Fruit fly (Drosophila melanogaster) whole organism, embryonic: ENCODE results near the gene jhamt.

Experiments
- ATbp ChIP-seq: fragments of 200-800 bp; sonication (Bioruptor generic); optimal IDR thresholded peaks from 2 replicates; lab custom pipeline; 2017; ENCODE audit warnings: missing biosample characterization, mild to moderate bottlenecking, missing genetic modification characterization, missing genetic modification reagents
- Adf1 ChIP-seq: fragments of 200-800 bp; sonication (Bioruptor generic); IDR thresholded peaks from 2 replicates; pipeline ENCODE4 v1.3.6; 2022; ENCODE audit warnings: missing biosample characterization, missing genetic modification characterization
- CG10267 ChIP-seq: fragments of 200-800 bp; sonication (Bioruptor generic); optimal IDR thresholded peaks from 2 replicates; lab custom pipeline; 2018; ENCODE audit warnings: missing biosample characterization, mild to moderate bottlenecking, missing genetic modification characterization, moderate library complexity
- CG12071 ChIP-seq: fragments of 200-800 bp; sonication (Bioruptor generic); optimal IDR thresholded peaks from 3 replicates; lab custom pipeline; 2018; ENCODE audit warnings: missing biosample characterization, mild to moderate bottlenecking, missing genetic modification characterization
- CG12391 ChIP-seq: fragments of 200-800 bp; sonication (Bioruptor generic); optimal IDR thresholded peaks from 3 replicates; lab custom pipeline; 2018; ENCODE audit warnings: missing biosample characterization, mild to moderate bottlenecking, missing genetic modification characterization, moderate library complexity
- CG12659 ChIP-seq: fragments of 200-800 bp; sonication (Bioruptor generic); optimal IDR thresholded peaks from 3 replicates; lab custom pipeline; 2017; ENCODE audit warnings: mild to moderate bottlenecking, missing biosample characterization, missing genetic modification reagents, missing genetic modification characterization
- CG13123 ChIP-seq: fragments of 200-800 bp; sonication (Bioruptor generic); optimal IDR thresholded peaks from 2 replicates; lab custom pipeline; 2016; ENCODE audit warnings: missing biosample characterization, missing genetic modification characterization
- CG13894 ChIP-seq: fragments of 200-800 bp; sonication (Bioruptor generic); optimal IDR thresholded peaks from 3 replicates; lab custom pipeline; 2018; ENCODE audit warnings: missing biosample characterization, mild to moderate bottlenecking, missing genetic modification characterization, moderate library complexity
- CG16815 ChIP-seq: fragments of 200-800 bp; sonication (Bioruptor generic); optimal IDR thresholded peaks from 3 replicates; lab custom pipeline; 2017; ENCODE audit warnings: missing biosample characterization, mild to moderate bottlenecking, missing genetic modification characterization
- CG17568 ChIP-seq: fragments of 200-800 bp; sonication (Bioruptor generic); optimal IDR thresholded peaks from 2 replicates; lab custom pipeline; 2018; ENCODE audit warnings: missing biosample characterization, mild to moderate bottlenecking, missing genetic modification characterization, moderate library complexity
- CG2120 ChIP-seq: fragments of 200-800 bp; sonication (Bioruptor generic); optimal IDR thresholded peaks from 3 replicates; lab custom pipeline; 2016; ENCODE audit warnings: missing biosample characterization, missing genetic modification characterization
- CG2199 ChIP-seq: fragments of 200-800 bp; sonication (Bioruptor generic); IDR thresholded peaks from 3 replicates; pipeline ENCODE4 v1.3.6; 2022; ENCODE audit warnings: missing biosample characterization, missing genetic modification characterization
- CG3281 ChIP-seq: fragments of 200-800 bp; sonication (Bioruptor generic); optimal IDR thresholded peaks from 3 replicates; lab custom pipeline; 2017; ENCODE audit warnings: missing biosample characterization, mild to moderate bottlenecking, missing genetic modification characterization
- CG3995 ChIP-seq: fragments of 200-800 bp; sonication (Bioruptor generic); optimal IDR thresholded peaks from 3 replicates; lab custom pipeline; 2016; ENCODE audit warnings: missing biosample characterization, missing genetic modification characterization
- CG4424 ChIP-seq: fragments of 200-800 bp; sonication (Bioruptor generic); optimal IDR thresholded peaks from 3 replicates; lab custom pipeline; 2016; ENCODE audit warnings: missing biosample characterization, missing genetic modification characterization
- CG6765 ChIP-seq: fragments of 200-800 bp; sonication (Bioruptor generic); optimal IDR thresholded peaks from 3 replicates; lab custom pipeline; 2017; ENCODE audit warnings: missing biosample characterization, mild to moderate bottlenecking, missing genetic modification characterization
- CG7987 ChIP-seq: fragments of 200-800 bp; sonication (Bioruptor generic); optimal IDR thresholded peaks from 2 replicates; lab custom pipeline; 2018; ENCODE audit warnings: missing biosample characterization, mild to moderate bottlenecking, missing genetic modification characterization, moderate library complexity
- Dek ChIP-seq: fragments of 200-800 bp; sonication (Bioruptor generic); optimal IDR thresholded peaks from 3 replicates; lab custom pipeline; 2019; ENCODE audit warnings: missing biosample characterization, mild to moderate bottlenecking, missing genetic modification characterization, moderate library complexity
- E2f2 ChIP-seq: fragments of 200-800 bp; sonication (Bioruptor generic); IDR thresholded peaks from 2 replicates; pipeline ENCODE4 v1.3.6; 2022; ENCODE audit warnings: missing biosample characterization, missing genetic modification characterization
- HHEX ChIP-seq: fragments of 200-800 bp; sonication (Bioruptor generic); optimal IDR thresholded peaks from 3 replicates; lab custom pipeline; 2017; ENCODE audit warnings: missing biosample characterization, mild to moderate bottlenecking, missing genetic modification characterization, missing genetic modification reagents
- HLH54F ChIP-seq: fragments of 200-800 bp; sonication (Bioruptor generic); optimal IDR thresholded peaks from 3 replicates; lab custom pipeline; 2016; ENCODE audit warnings: missing biosample characterization, missing genetic modification characterization
- HLHmδ ChIP-seq: fragments of 200-800 bp; sonication (Bioruptor generic); optimal IDR thresholded peaks from 2 replicates; lab custom pipeline; 2018; ENCODE audit warnings: missing biosample characterization, mild to moderate bottlenecking, missing genetic modification characterization, moderate library complexity
- MESR4 ChIP-seq: fragments of 200-800 bp; sonication (Bioruptor generic); optimal IDR thresholded peaks from 2 replicates; lab custom pipeline; 2018; ENCODE audit warnings: missing biosample characterization, mild to moderate bottlenecking, missing genetic modification characterization, moderate library complexity
- Max ChIP-seq: fragments of 200-800 bp; sonication (Bioruptor generic); optimal IDR thresholded peaks from 2 replicates; lab custom pipeline; 2016; ENCODE audit warnings: missing biosample characterization, mild to moderate bottlenecking, missing genetic modification characterization
- Myb ChIP-seq: fragments of 200-800 bp; sonication (Bioruptor generic); optimal IDR thresholded peaks from 2 replicates; lab custom pipeline; 2016; ENCODE audit warnings: missing biosample characterization, missing genetic modification characterization
- Oli ChIP-seq: fragments of 200-800 bp; sonication (Bioruptor generic); optimal IDR thresholded peaks from 2 replicates; lab custom pipeline; 2018; ENCODE audit warnings: missing biosample characterization, mild to moderate bottlenecking, missing genetic modification characterization, moderate library complexity
- Poxn ChIP-seq: fragments of 200-800 bp; sonication (Bioruptor generic); IDR thresholded peaks from 2 replicates; pipeline ENCODE4 v1.3.6; 2022; ENCODE audit warnings: missing biosample characterization, missing genetic modification characterization
- Rfx ChIP-seq: fragments of 200-800 bp; sonication (Bioruptor generic); IDR thresholded peaks from 2 replicates; pipeline ENCODE4 v1.3.6; 2022; ENCODE audit warnings: missing biosample characterization, missing genetic modification characterization
- Tbp ChIP-seq: fragments of >200 bp; optimal IDR thresholded peaks from 2 replicates; lab custom pipeline; 2018; ENCODE audit warnings: missing biosample characterization, missing genetic modification characterization
- Usf ChIP-seq: fragments of 200-800 bp; sonication (Bioruptor generic); optimal IDR thresholded peaks from 2 replicates; lab custom pipeline; 2017; ENCODE audit warnings: missing genotype, missing biosample characterization, missing genetic modification characterization
- Xbp1 ChIP-seq: fragments of 200-800 bp; sonication (Bioruptor generic); optimal IDR thresholded peaks from 3 replicates; lab custom pipeline; 2016; ENCODE audit warnings: missing biosample characterization, mild to moderate bottlenecking, missing genetic modification characterization
- caup ChIP-seq: fragments of 200-800 bp; sonication (Bioruptor generic); optimal IDR thresholded peaks from 3 replicates; lab custom pipeline; 2017; ENCODE audit warnings: missing biosample characterization, mild to moderate bottlenecking, missing genetic modification characterization, moderate library complexity; ENCODE audit not compliant: severe bottlenecking
- crol ChIP-seq: fragments of 200-800 bp; sonication (Bioruptor generic); IDR thresholded peaks from 2 replicates; pipeline ENCODE4 v1.3.6; 2022; ENCODE audit warnings: missing biosample characterization, missing genetic modification characterization
- dan ChIP-seq: fragments of 200-800 bp; sonication (Bioruptor generic); IDR thresholded peaks from 2 replicates; pipeline ENCODE4 v1.3.6; 2022; ENCODE audit warnings: missing biosample characterization, missing genetic modification characterization
- grn ChIP-seq: fragments of 200-800 bp; sonication (Bioruptor generic); optimal IDR thresholded peaks from 3 replicates; lab custom pipeline; 2017; ENCODE audit warnings: missing biosample characterization, missing genetic modification characterization
- gsb-n ChIP-seq: fragments of 200-800 bp; sonication (Bioruptor generic); optimal IDR thresholded peaks from 3 replicates; lab custom pipeline; 2018; ENCODE audit warnings: missing biosample characterization, mild to moderate bottlenecking, missing genetic modification characterization
- kah ChIP-seq: fragments of 200-800 bp; sonication (Bioruptor generic); optimal IDR thresholded peaks from 2 replicates; lab custom pipeline; 2018; ENCODE audit warnings: missing biosample characterization, mild to moderate bottlenecking, missing genetic modification characterization
- nom ChIP-seq: fragments of 200-800 bp; sonication (Bioruptor generic); optimal IDR thresholded peaks from 2 replicates; lab custom pipeline; 2017; ENCODE audit warnings: missing biosample characterization, missing genetic modification characterization, mild to moderate bottlenecking, moderate library complexity, missing genetic modification reagents
- p53 ChIP-seq: fragments of 200-800 bp; sonication (Bioruptor generic); optimal IDR thresholded peaks from 2 replicates; lab custom pipeline; 2016; ENCODE audit warnings: missing biosample characterization, missing genetic modification characterization
- pan ChIP-seq, 4 experiments: fragments of >200 bp in 3 of 4; fragments of 200-800 bp in 1 of 4; sonication (Bioruptor generic) in 1 of 4; optimal IDR thresholded peaks in 3 of 4; IDR thresholded peaks in 1 of 4; 2 replicates each; pipeline versions ENCODE4 v1.3.6 to Lab custom; 2017 to 2022; ENCODE audit warnings: missing biosample characterization in 2 of 4, missing genetic modification characterization in 2 of 4, mixed read lengths in 1 of 4
- pb ChIP-seq: fragments of 200-800 bp; sonication (Bioruptor generic); optimal IDR thresholded peaks from 3 replicates; lab custom pipeline; 2016; ENCODE audit warnings: missing biosample characterization, missing genetic modification characterization
- pita ChIP-seq: fragments of 200-800 bp; sonication (Bioruptor generic); optimal IDR thresholded peaks from 2 replicates; lab custom pipeline; 2017; ENCODE audit warnings: missing biosample characterization, mild to moderate bottlenecking, missing genetic modification characterization
- prd ChIP-seq, 3 experiments: fragments of >200 bp in 2 of 3; fragments of 200-800 bp in 1 of 3; sonication (Bioruptor generic) in 1 of 3; optimal IDR thresholded peaks in 2 of 3; IDR thresholded peaks in 1 of 3; 2 replicates in 2 of 3; 3 replicates in 1 of 3; pipeline versions ENCODE4 v1.3.6 to Lab custom; 2017 to 2022; ENCODE audit warnings: missing biosample characterization in 1 of 3, missing genetic modification characterization in 1 of 3
- scrt ChIP-seq: fragments of 200-800 bp; sonication (Bioruptor generic); optimal IDR thresholded peaks from 2 replicates; lab custom pipeline; 2018; ENCODE audit warnings: missing biosample characterization, mild to moderate bottlenecking, missing genetic modification characterization, moderate library complexity
- seq ChIP-seq: fragments of 200-800 bp; sonication (Bioruptor generic); IDR thresholded peaks from 2 replicates; pipeline ENCODE4 v1.3.6; 2022; ENCODE audit warnings: missing biosample characterization, missing genetic modification characterization
- slp2 ChIP-seq: fragments of 200-800 bp; sonication (Bioruptor generic); optimal IDR thresholded peaks from 2 replicates; lab custom pipeline; 2016; ENCODE audit warnings: missing biosample characterization, missing genetic modification characterization
- so ChIP-seq: fragments of 200-800 bp; sonication (Bioruptor generic); IDR thresholded peaks from 3 replicates; pipeline ENCODE4 v1.3.6; 2022; ENCODE audit warnings: missing biosample characterization, missing genetic modification characterization
- tup ChIP-seq: fragments of 200-800 bp; sonication (Bioruptor generic); optimal IDR thresholded peaks from 2 replicates; lab custom pipeline; 2016; ENCODE audit warnings: missing biosample characterization, mild to moderate bottlenecking, missing genetic modification characterization, moderate library complexity
- usp ChIP-seq: fragments of >200 bp; optimal IDR thresholded peaks from 2 replicates; lab custom pipeline; 2017; ENCODE audit warnings: missing biosample characterization, missing genetic modification characterization

Gene jhamt

DNA sequence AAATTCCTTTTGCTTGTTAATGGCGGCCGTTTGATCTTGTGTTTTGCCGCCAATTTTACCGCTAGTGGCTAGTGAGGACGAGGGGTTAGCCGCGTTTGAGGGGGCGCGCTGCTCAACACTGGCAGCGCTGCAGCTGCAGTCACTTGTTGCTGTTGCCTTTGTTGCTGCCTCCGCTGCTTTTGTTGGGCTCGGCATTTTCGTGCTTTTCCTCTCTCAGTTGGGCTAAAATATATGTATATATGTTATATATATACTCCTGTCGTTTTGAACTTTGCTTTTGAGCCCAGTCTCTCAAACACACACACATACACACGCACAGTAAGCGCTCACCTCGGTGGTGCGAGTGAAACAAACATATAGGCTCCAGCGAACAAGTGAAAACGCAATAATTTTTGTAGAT, 40.9 kb upstream of the jhamt start (continued):
- TF ChIP-seq so (GFP tag; lab: Robert Waterston, UW) (0 out of 3 replicates have a peak, but pooled peaks have one; percentile 25), CG6765 (GFP tag; lab: Kevin White, UChicago) (peak; percentile 9), Myb (no peak), Rfx (0 out of 2 replicates have a peak, but pooled peaks have one; percentile 27), CG16815 (GFP tag; lab: Kevin White, UChicago) (no peak), ATbp (GFP tag; lab: Kevin White, UChicago) (peak; percentile 5), CG17568 (GFP tag; lab: Kevin White, UChicago) (no peak), HLHmδ (no peak), nom (GFP tag; lab: Kevin White, UChicago) (peak; percentile 73), Xbp1 (GFP tag; lab: Kevin White, UChicago) (no peak), pita (GFP tag; lab: Kevin White, UChicago) (no peak), pan (optimal IDR thresholded peaks at IDR 0.05; lab: Kevin White, UChicago) (no peak), pan (GFP tag; optimal IDR thresholded peaks at IDR 0.05 in 1 of 2, IDR thresholded peaks at IDR 0.05 in 1 of 2) (peak in 1 of 2 experiments; percentile 74), crol (peak; percentile 93), Tbp (GFP tag; lab: Kevin White, UChicago) (no peak), CG2199 (GFP tag; lab: Robert Waterston, UW) (no peak), grn (GFP tag; lab: Kevin White, UChicago) (no peak), CG2120 (no peak), slp2 (no peak), Usf (GFP tag; lab: Kevin White, UChicago) (no peak), HHEX (GFP tag; lab: Kevin White, UChicago) (no peak), CG3995 (no peak), CG12659 (GFP tag; lab: Kevin White, UChicago) (no peak), E2f2 (GFP tag; lab: Robert Waterston, UW) (no peak), caup (GFP tag; lab: Kevin White, UChicago) (no peak), HLH54F (GFP tag; lab: Kevin White, UChicago) (no peak), CG4424 (no peak), MESR4 (no peak), CG7987 (GFP tag; lab: Kevin White, UChicago) (peak; percentile 16), pb (no peak), seq (GFP tag; lab: Robert Waterston, UW) (peak; percentile 29; the same call in 1 of the 2 replicates), scrt (GFP tag; lab: Kevin White, UChicago) (peak; percentile 82), CG12391 (tag; lab: Kevin White, UChicago) (no peak)

DNA sequence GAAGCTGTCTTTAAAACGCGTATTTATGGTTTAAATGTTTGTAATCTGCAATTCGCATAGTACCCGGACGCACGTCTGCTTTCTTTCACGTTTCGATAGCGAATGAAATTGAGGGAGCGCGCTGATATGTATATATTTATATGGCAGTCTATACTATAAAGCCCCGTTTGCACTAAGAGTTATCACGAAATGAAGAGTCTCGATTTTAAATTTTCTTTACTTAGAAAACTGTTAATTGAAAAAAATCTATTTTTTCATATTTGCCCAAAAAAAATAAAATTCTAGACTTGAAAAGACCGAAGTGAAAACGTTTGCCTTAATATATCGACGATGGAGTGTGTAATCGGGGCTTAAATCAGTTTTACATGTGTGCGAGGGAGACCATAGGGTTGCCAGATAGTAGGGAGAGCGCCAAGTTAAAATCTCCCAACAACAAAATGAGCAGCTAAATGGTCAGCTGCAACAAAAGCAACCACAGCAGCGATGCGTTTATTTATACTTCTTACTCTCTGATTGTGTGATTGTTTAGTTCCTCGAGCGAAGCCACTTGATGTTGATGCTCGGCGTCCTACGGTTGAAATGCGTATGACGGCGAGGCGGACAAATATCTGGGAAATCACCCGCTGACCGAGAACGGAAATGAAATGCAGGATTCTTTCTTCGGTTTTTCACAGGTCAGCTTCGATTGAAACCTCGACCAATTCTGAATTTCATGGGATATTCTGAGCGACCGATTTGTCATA, 40.0 kb upstream of the jhamt start, which contains the start of gene cact:
Gene cact (minus strand): TSS at position 693 of the 743 bp plus-strand sequence.
- TF ChIP-seq Adf1 (GFP tag; lab: Robert Waterston, UW) = peak; percentile 65; the same call in 1 of the 2 replicates
- TF ChIP-seq CG3281 (GFP tag; lab: Kevin White, UChicago) = peak; percentile 89
- TF ChIP-seq CG13894 (tag; lab: Kevin White, UChicago) = peak; percentile 95
- TF ChIP-seq tup (GFP tag; lab: Kevin White, UChicago) = peak; percentile 89
- TF ChIP-seq kah (GFP tag; lab: Kevin White, UChicago) = peak; percentile 53
- peak; percentile 87 for TF ChIP-seq Max
- TF ChIP-seq usp (GFP tag; lab: Kevin White, UChicago) = no peak
- no peak for TF ChIP-seq dan
- peak; percentile 87 for TF ChIP-seq CG13123 (GFP tag; lab: Kevin White, UChicago)
- peak; percentile 92 for TF ChIP-seq Oli
- peak; percentile 92 for TF ChIP-seq gsb-n (tag; lab: Kevin White, UChicago)
- peak; percentile 92 for TF ChIP-seq Dek (tag; lab: Kevin White, UChicago)
- peak; percentile 56; the same call in 1 of the 2 replicates for TF ChIP-seq Poxn (GFP tag; lab: Robert Waterston, UW)
- peak; percentile 83 for TF ChIP-seq p53 (GFP tag; lab: Kevin White, UChicago)
- TF ChIP-seq CG10267 (tag; lab: Kevin White, UChicago) = peak; percentile 90
- no peak for TF ChIP-seq prd (optimal IDR thresholded peaks at IDR 0.05; lab: Kevin White, UChicago)
- TF ChIP-seq prd (GFP tag; IDR thresholded peaks at IDR 0.05; lab: Robert Waterston, UW) = peak; percentile 94
- peak; percentile 68 for TF ChIP-seq CG12071
